Worm (Caenorhabditis elegans) whole organism, early embryonic: Measurements from ENCODE around the gene sams-1.

ENCODE experiments used
- F13C5.2 ChIP-seq: sonication (generic microtip); optimal IDR thresholded peaks from 2 replicates; lab custom pipeline; 2017; ENCODE audit warnings: mild to moderate bottlenecking, missing genetic modification characterization, inconsistent platforms, missing compliant biosample characterization
- aly-1 ChIP-seq: sonication (generic microtip); optimal IDR thresholded peaks from 2 replicates; lab custom pipeline; 2016; ENCODE audit warnings: missing genetic modification characterization, missing compliant biosample characterization
- ama-1 ChIP-seq: fragments of 150-350 bp; optimal IDR thresholded peaks from 2 replicates; lab custom pipeline; 2014
- ceh-13 ChIP-seq: fragments of 200-800 bp; sonication (Bioruptor generic); optimal IDR thresholded peaks from 2 replicates; lab custom pipeline; 2018; ENCODE audit warnings: mild to moderate bottlenecking, missing genetic modification characterization, missing compliant biosample characterization
- ets-7 ChIP-seq: sonication (generic microtip); optimal IDR thresholded peaks from 2 replicates; lab custom pipeline; 2016; ENCODE audit warnings: missing genotype, missing genetic modification characterization, missing compliant biosample characterization
- hmbx-1 ChIP-seq: sonication (generic microtip); optimal IDR thresholded peaks from 2 replicates; lab custom pipeline; 2016; ENCODE audit warnings: mild to moderate bottlenecking, missing genetic modification characterization, missing compliant biosample characterization
- hnd-1 ChIP-seq: sonication (generic microtip); optimal IDR thresholded peaks from 2 replicates; lab custom pipeline; 2016; ENCODE audit warnings: missing genetic modification characterization, missing compliant biosample characterization
- pes-1 ChIP-seq: fragments of 200-800 bp; sonication (Bioruptor generic); IDR thresholded peaks from 2 replicates; pipeline ENCODE4 v1.3.6; 2022; ENCODE audit warnings: missing genetic modification reagents, missing genetic modification characterization, missing compliant biosample characterization
- tbx-11 ChIP-seq: fragments of 200-800 bp; sonication (Bioruptor generic); IDR thresholded peaks from 2 replicates; pipeline ENCODE4 v1.3.6; 2022; ENCODE audit warnings: missing genetic modification characterization, missing compliant biosample characterization
- tra-4 ChIP-seq: sonication (generic microtip); optimal IDR thresholded peaks from 2 replicates; lab custom pipeline; 2017; ENCODE audit warnings: missing genetic modification characterization, missing compliant biosample characterization

ce11 chrX:11968024-11968598 lies 2.3 kb downstream of the sams-1 start:
- TF ChIP-seq ets-7 (no peak), ama-1 (no peak), aly-1 (tag; lab: Kevin White, UChicago) (no peak), ceh-13 (no peak), hnd-1 (tag; lab: Kevin White, UChicago) (no peak), F13C5.2 (tag; lab: Kevin White, UChicago) (no peak), pes-1 (GFP tag; lab: Robert Waterston, UW) (no peak), tbx-11 (GFP tag; lab: Robert Waterston, UW) (no peak), hmbx-1 (no peak), tra-4 (no peak)
